Worm (Caenorhabditis elegans) whole organism, L4/young adult: Measurements from ENCODE around the gene M05D6.8.

Experiments
- W03F9.2 ChIP-seq: fragments of 150-350 bp; optimal IDR thresholded peaks from 2 replicates; lab custom pipeline; 2014; ENCODE audit warnings: missing biosample characterization, missing genetic modification characterization
- dao-5 ChIP-seq: sonication (generic microtip); optimal IDR thresholded peaks from 2 replicates; lab custom pipeline; 2016; ENCODE audit warnings: missing genotype, missing genetic modification characterization, moderate library complexity, missing compliant biosample characterization
- him-1 ChIP-seq: sonication (generic microtip); optimal IDR thresholded peaks from 2 replicates; lab custom pipeline; 2016; ENCODE audit warnings: missing genotype, missing genetic modification reagents, missing genetic modification characterization, missing compliant biosample characterization

ce11 chrII:8451425-8451824 lies 19.6 kb downstream of the M05D6.8 start:
- TF ChIP-seq him-1 (tag; lab: Kevin White, UChicago) (no peak), W03F9.2 (no peak), dao-5 (tag; lab: Kevin White, UChicago) (no peak)
